Fruit fly (Drosophila melanogaster) whole organism, embryonic: ENCODE data around the gene Fdx1.

Source experiments
- BtbVII ChIP-seq: fragments of 200-800 bp; sonication (Bioruptor generic); optimal IDR thresholded peaks from 3 replicates; lab custom pipeline; 2017; ENCODE audit warnings: missing biosample characterization, mild to moderate bottlenecking, missing genetic modification characterization
- CG10543 ChIP-seq: fragments of 200-800 bp; sonication (Bioruptor generic); optimal IDR thresholded peaks from 3 replicates; lab custom pipeline; 2017; ENCODE audit warnings: missing biosample characterization, mild to moderate bottlenecking, missing genetic modification characterization, moderate library complexity
- CG12391 ChIP-seq: fragments of 200-800 bp; sonication (Bioruptor generic); optimal IDR thresholded peaks from 3 replicates; lab custom pipeline; 2018; ENCODE audit warnings: missing biosample characterization, mild to moderate bottlenecking, missing genetic modification characterization, moderate library complexity
- CG12659 ChIP-seq: fragments of 200-800 bp; sonication (Bioruptor generic); optimal IDR thresholded peaks from 3 replicates; lab custom pipeline; 2017; ENCODE audit warnings: mild to moderate bottlenecking, missing biosample characterization, missing genetic modification reagents, missing genetic modification characterization
- CG12942 ChIP-seq: fragments of 200-800 bp; sonication (Bioruptor generic); optimal IDR thresholded peaks from 3 replicates; lab custom pipeline; 2016; ENCODE audit warnings: missing biosample characterization, missing genetic modification characterization
- CG13287 ChIP-seq: fragments of 200-800 bp; sonication (Bioruptor generic); IDR thresholded peaks from 2 replicates; pipeline ENCODE4 v1.3.6; 2022; ENCODE audit warnings: missing biosample characterization, missing genetic modification characterization; ENCODE audit not compliant: partially characterized antibody
- CG13296 ChIP-seq: fragments of 200-800 bp; sonication (Bioruptor generic); optimal IDR thresholded peaks from 3 replicates; lab custom pipeline; 2018; ENCODE audit warnings: missing biosample characterization, mild to moderate bottlenecking, missing genetic modification characterization
- CG14014 ChIP-seq: fragments of 200-800 bp; sonication (Bioruptor generic); IDR thresholded peaks from 2 replicates; pipeline ENCODE4 v1.3.6; 2022; ENCODE audit warnings: missing biosample characterization, missing genetic modification characterization
- CG15601 ChIP-seq: fragments of 200-800 bp; sonication (Bioruptor generic); optimal IDR thresholded peaks from 3 replicates; lab custom pipeline; 2019; ENCODE audit warnings: missing biosample characterization, mild to moderate bottlenecking, missing genetic modification characterization, moderate library complexity
- CG15696 ChIP-seq: fragments of 200-800 bp; sonication (Bioruptor generic); optimal IDR thresholded peaks from 2 replicates; lab custom pipeline; 2019; ENCODE audit warnings: missing biosample characterization, mild to moderate bottlenecking, missing genetic modification characterization, moderate library complexity
- CG17186 ChIP-seq: fragments of 200-800 bp; sonication (Bioruptor generic); optimal IDR thresholded peaks from 3 replicates; lab custom pipeline; 2017; ENCODE audit warnings: missing biosample characterization, missing genetic modification reagents, missing genetic modification characterization
- CG18011 ChIP-seq: fragments of 200-800 bp; sonication (Bioruptor generic); optimal IDR thresholded peaks from 2 replicates; lab custom pipeline; 2017; ENCODE audit warnings: missing biosample characterization, missing genetic modification characterization, mild to moderate bottlenecking, moderate library complexity, missing genotype
- CG18619 ChIP-seq: fragments of 200-800 bp; sonication (Bioruptor generic); optimal IDR thresholded peaks from 3 replicates; lab custom pipeline; 2017; ENCODE audit warnings: missing biosample characterization, mild to moderate bottlenecking, missing genetic modification characterization
- CG2678 ChIP-seq: fragments of 200-800 bp; sonication (Bioruptor generic); optimal IDR thresholded peaks from 3 replicates; lab custom pipeline; 2019; ENCODE audit warnings: missing biosample characterization, mild to moderate bottlenecking, missing genetic modification characterization, moderate library complexity
- CG3065 ChIP-seq: fragments of 200-800 bp; sonication (Bioruptor generic); optimal IDR thresholded peaks from 2 replicates; lab custom pipeline; 2016; ENCODE audit warnings: missing biosample characterization, missing genetic modification characterization
- CG4730 ChIP-seq: fragments of 200-800 bp; sonication (Bioruptor generic); IDR thresholded peaks from 2 replicates; pipeline ENCODE4 v1.3.6; 2022; ENCODE audit warnings: missing biosample characterization, missing genetic modification characterization
- CG7556 ChIP-seq: fragments of 200-800 bp; sonication (Bioruptor generic); optimal IDR thresholded peaks from 2 replicates; lab custom pipeline; 2017; ENCODE audit warnings: missing biosample characterization, mild to moderate bottlenecking, missing genetic modification characterization
- CG9797 ChIP-seq: fragments of 200-800 bp; sonication (Bioruptor generic); optimal IDR thresholded peaks from 3 replicates; lab custom pipeline; 2018; ENCODE audit warnings: missing biosample characterization, mild to moderate bottlenecking, missing genetic modification characterization
- CG9932 ChIP-seq: fragments of 200-800 bp; sonication (Bioruptor generic); IDR thresholded peaks from 2 replicates; pipeline ENCODE4 v1.3.6; 2022; ENCODE audit warnings: missing biosample characterization, missing genetic modification characterization
- CoRest ChIP-seq: fragments of 200-800 bp; sonication (Bioruptor generic); optimal IDR thresholded peaks from 3 replicates; lab custom pipeline; 2018; ENCODE audit warnings: missing biosample characterization, mild to moderate bottlenecking, missing genetic modification characterization, moderate library complexity
- D19A ChIP-seq: fragments of 200-800 bp; optimal IDR thresholded peaks from 3 replicates; lab custom pipeline; 2019; ENCODE audit warnings: missing biosample characterization, mild to moderate bottlenecking, missing genetic modification characterization, moderate library complexity
- Dek ChIP-seq: fragments of 200-800 bp; sonication (Bioruptor generic); optimal IDR thresholded peaks from 3 replicates; lab custom pipeline; 2019; ENCODE audit warnings: missing biosample characterization, mild to moderate bottlenecking, missing genetic modification characterization, moderate library complexity
- Dll ChIP-seq: fragments of 200-800 bp; sonication (Bioruptor generic); IDR thresholded peaks from 4 replicates; pipeline ENCODE4 v1.3.6; 2022; ENCODE audit warnings: missing biosample characterization, missing genetic modification characterization; ENCODE audit not compliant: partially characterized antibody
- Doc3 ChIP-seq: fragments of 200-800 bp; sonication (Bioruptor generic); IDR thresholded peaks from 3 replicates; pipeline ENCODE4 v1.3.6; 2022; ENCODE audit warnings: missing biosample characterization, missing genetic modification characterization; ENCODE audit not compliant: partially characterized antibody
- Dref ChIP-seq: fragments of 200-800 bp; sonication (Bioruptor generic); IDR thresholded peaks from 2 replicates; pipeline ENCODE4 v1.3.6; 2022; ENCODE audit warnings: missing biosample characterization, missing genetic modification characterization
- E2f2 ChIP-seq: fragments of 200-800 bp; sonication (Bioruptor generic); IDR thresholded peaks from 2 replicates; pipeline ENCODE4 v1.3.6; 2022; ENCODE audit warnings: missing biosample characterization, missing genetic modification characterization
- Fer2 ChIP-seq: fragments of 200-800 bp; sonication (Bioruptor generic); optimal IDR thresholded peaks from 2 replicates; lab custom pipeline; 2018; ENCODE audit warnings: missing biosample characterization, mild to moderate bottlenecking, missing genetic modification characterization, moderate library complexity
- Fer3 ChIP-seq: fragments of 200-800 bp; sonication (Bioruptor generic); optimal IDR thresholded peaks from 2 replicates; lab custom pipeline; 2018; ENCODE audit warnings: missing biosample characterization, mild to moderate bottlenecking, missing genetic modification characterization, moderate library complexity
- Max ChIP-seq: fragments of 200-800 bp; sonication (Bioruptor generic); optimal IDR thresholded peaks from 2 replicates; lab custom pipeline; 2016; ENCODE audit warnings: missing biosample characterization, mild to moderate bottlenecking, missing genetic modification characterization
- Myb ChIP-seq: fragments of 200-800 bp; sonication (Bioruptor generic); optimal IDR thresholded peaks from 2 replicates; lab custom pipeline; 2016; ENCODE audit warnings: missing biosample characterization, missing genetic modification characterization
- Sry-δ ChIP-seq: fragments of 200-800 bp; sonication (Bioruptor generic); optimal IDR thresholded peaks from 2 replicates; lab custom pipeline; 2016; ENCODE audit warnings: missing biosample characterization, missing genetic modification characterization
- Vsx1 ChIP-seq: fragments of 200-800 bp; sonication (Bioruptor generic); optimal IDR thresholded peaks from 2 replicates; lab custom pipeline; 2017; ENCODE audit warnings: missing biosample characterization, mild to moderate bottlenecking, missing genetic modification characterization, missing genetic modification reagents
- az2 ChIP-seq: fragments of 200-800 bp; sonication (Bioruptor generic); optimal IDR thresholded peaks from 3 replicates; lab custom pipeline; 2016; ENCODE audit warnings: missing biosample characterization, missing genetic modification characterization
- bigmax ChIP-seq: fragments of 200-800 bp; sonication (Bioruptor generic); optimal IDR thresholded peaks from 2 replicates; lab custom pipeline; 2018; ENCODE audit warnings: missing biosample characterization, mild to moderate bottlenecking, missing genetic modification characterization
- caup ChIP-seq: fragments of 200-800 bp; sonication (Bioruptor generic); optimal IDR thresholded peaks from 3 replicates; lab custom pipeline; 2017; ENCODE audit warnings: missing biosample characterization, mild to moderate bottlenecking, missing genetic modification characterization, moderate library complexity; ENCODE audit not compliant: severe bottlenecking
- cg ChIP-seq: fragments of 200-800 bp; sonication (Bioruptor generic); optimal IDR thresholded peaks from 3 replicates; lab custom pipeline; 2019; ENCODE audit warnings: missing biosample characterization, mild to moderate bottlenecking, missing genetic modification characterization, moderate library complexity
- chif ChIP-seq, 2 experiments: fragments of 200-800 bp; sonication (Bioruptor generic); optimal IDR thresholded peaks; 3 replicates each; lab custom pipeline; 2016; ENCODE audit warnings: missing biosample characterization in 2 of 2, missing genetic modification characterization in 2 of 2
- corto ChIP-seq: fragments of 200-800 bp; sonication (Bioruptor generic); optimal IDR thresholded peaks from 2 replicates; lab custom pipeline; 2016; ENCODE audit warnings: missing biosample characterization, mild to moderate bottlenecking, missing genetic modification characterization, moderate library complexity
- crp ChIP-seq, 2 experiments: fragments of 200-800 bp; sonication (Bioruptor generic); optimal IDR thresholded peaks; 2 replicates in 1 of 2; 3 replicates in 1 of 2; lab custom pipeline; 2017; ENCODE audit warnings: missing biosample characterization in 2 of 2, missing genetic modification characterization in 2 of 2, mild to moderate bottlenecking in 1 of 2, moderate library complexity in 1 of 2
- dysf ChIP-seq: fragments of 200-800 bp; sonication (Bioruptor generic); IDR thresholded peaks from 3 replicates; pipeline ENCODE4 v1.3.6; 2022; ENCODE audit warnings: missing biosample characterization, missing genetic modification characterization
- ewg ChIP-seq: fragments of 200-800 bp; sonication (Bioruptor generic); optimal IDR thresholded peaks from 3 replicates; lab custom pipeline; 2017; ENCODE audit warnings: mild to moderate bottlenecking, missing biosample characterization, missing genetic modification reagents, missing genetic modification characterization
- fd3F ChIP-seq: fragments of 200-800 bp; sonication (Bioruptor generic); optimal IDR thresholded peaks from 2 replicates; lab custom pipeline; 2018; ENCODE audit warnings: missing biosample characterization, mild to moderate bottlenecking, missing genetic modification characterization, moderate library complexity
- gcm2 ChIP-seq: fragments of 200-800 bp; sonication (Bioruptor generic); optimal IDR thresholded peaks from 2 replicates; lab custom pipeline; 2016; ENCODE audit warnings: missing biosample characterization, missing genetic modification characterization
- hb ChIP-seq: fragments of 200-800 bp; sonication (Bioruptor generic); IDR thresholded peaks from 3 replicates; pipeline ENCODE4 v1.3.6; 2022; ENCODE audit warnings: missing biosample characterization, missing genetic modification characterization; ENCODE audit not compliant: partially characterized antibody
- insv ChIP-seq, 2 experiments: fragments of 200-800 bp; sonication (Bioruptor generic); optimal IDR thresholded peaks; 3 replicates each; lab custom pipeline; 2016 to 2018; ENCODE audit warnings: missing biosample characterization in 2 of 2, missing genetic modification characterization in 2 of 2
- lbe ChIP-seq: fragments of 200-800 bp; sonication (Bioruptor generic); optimal IDR thresholded peaks from 2 replicates; lab custom pipeline; 2016; ENCODE audit warnings: missing biosample characterization, mild to moderate bottlenecking, missing genetic modification characterization
- tgo ChIP-seq: fragments of 200-800 bp; sonication (Bioruptor generic); IDR thresholded peaks from 3 replicates; pipeline ENCODE4 v1.3.6; 2022; ENCODE audit warnings: missing biosample characterization, missing genetic modification characterization
- zfh2 ChIP-seq: fragments of 200-800 bp; sonication (Bioruptor generic); optimal IDR thresholded peaks from 2 replicates; lab custom pipeline; 2016; ENCODE audit warnings: missing biosample characterization, missing genetic modification characterization

The Fdx1 gene

dm6 chr3L:9366850-9367430 lies 4.1 kb downstream of the Fdx1 start, which contains the start of the genes Klp67A and CG4452 (continued):
- TF ChIP-seq CG12659 (GFP tag; lab: Kevin White, UChicago) (peak; percentile 79), CG7556 (GFP tag; lab: Kevin White, UChicago) (peak; percentile 34), BtbVII (GFP tag; lab: Kevin White, UChicago) (no peak), CG9797 (GFP tag; lab: Kevin White, UChicago) (peak; percentile 51), Fer3 (tag; lab: Kevin White, UChicago) (peak; percentile 5), CG15601 (peak; percentile 60), gcm2 (GFP tag; lab: Kevin White, UChicago) (no peak), CG12391 (tag; lab: Kevin White, UChicago) (peak; percentile 76), CG2678 (tag; lab: Kevin White, UChicago) (no peak), chif (GFP tag; optimal IDR thresholded peaks at IDR 0.05; lab: Kevin White, UChicago) (peak in 1 of 2 experiments; percentile 15), fd3F (peak; percentile 11), CG4730 (GFP tag; lab: Robert Waterston, UW) (no peak), Vsx1 (GFP tag; lab: Kevin White, UChicago) (no peak), crp (GFP tag; optimal IDR thresholded peaks at IDR 0.05; lab: Kevin White, UChicago) (peak in 1 of 2 experiments; percentile 27), caup (GFP tag; lab: Kevin White, UChicago) (no peak), CG14014 (GFP tag; lab: Robert Waterston, UW) (peak; percentile 10; the same call in 1 of the 2 replicates), Sry-δ (GFP tag; lab: Kevin White, UChicago) (peak; percentile 88), D19A (tag; lab: Kevin White, UChicago) (peak; percentile 3), lbe (GFP tag; lab: Kevin White, UChicago) (peak; percentile 47), CG13296 (GFP tag; lab: Kevin White, UChicago) (peak; percentile 17), az2 (GFP tag; lab: Kevin White, UChicago) (peak; percentile 38), hb (GFP tag; lab: Robert Waterston, UW) (peak; percentile 92; the same call in 2 of the 3 replicates), CG17186 (GFP tag; lab: Kevin White, UChicago) (peak; percentile 55), CG15696 (peak; percentile 37), CG13287 (GFP tag; lab: Robert Waterston, UW) (peak; percentile 89), zfh2 (GFP tag; lab: Kevin White, UChicago) (peak; percentile 25), Dek (tag; lab: Kevin White, UChicago) (peak; percentile 27), CG12942 (GFP tag; lab: Kevin White, UChicago) (peak; percentile 3), Dll (GFP tag; lab: Robert Waterston, UW) (peak; percentile 96), CG9932 (GFP tag; lab: Robert Waterston, UW) (peak; percentile 60), CG10543 (GFP tag; lab: Kevin White, UChicago) (peak; percentile 28), corto (GFP tag; lab: Kevin White, UChicago) (peak; percentile 52), insv (GFP tag; optimal IDR thresholded peaks at IDR 0.05; lab: Kevin White, UChicago) (peak in 1 of 2 experiments; percentile 39), bigmax (GFP tag; lab: Kevin White, UChicago) (no peak), dysf (GFP tag; lab: Robert Waterston, UW) (peak; percentile 34; the same call in 2 of the 3 replicates), CG3065 (GFP tag; lab: Kevin White, UChicago) (no peak), CG18011 (peak; percentile 11), Myb (peak; percentile 61), CoRest (tag; lab: Kevin White, UChicago) (peak; percentile 77), cg (no peak), Dref (GFP tag; lab: Robert Waterston, UW) (peak; percentile 74), Doc3 (GFP tag; lab: Robert Waterston, UW) (peak; percentile 92), ewg (GFP tag; lab: Kevin White, UChicago) (peak; percentile 50), CG18619 (peak; percentile 17), tgo (GFP tag; lab: Robert Waterston, UW) (peak; percentile 21; the same call in 1 of the 3 replicates), Max (GFP tag; lab: Kevin White, UChicago) (peak; percentile 32), Fer2 (tag; lab: Kevin White, UChicago) (no peak), E2f2 (peak; percentile 69; the same call in 1 of the 2 replicates)
